Worm (Caenorhabditis elegans) whole organism, early embryonic: ENCODE results near the gene srg-33.

Source experiments
- B0310.2 ChIP-seq: sonication (generic microtip); optimal IDR thresholded peaks from 2 replicates; lab custom pipeline; 2016; ENCODE audit warnings: mild to moderate bottlenecking, missing genetic modification characterization, missing compliant biosample characterization
- F13C5.2 ChIP-seq: sonication (generic microtip); optimal IDR thresholded peaks from 2 replicates; lab custom pipeline; 2017; ENCODE audit warnings: mild to moderate bottlenecking, missing genetic modification characterization, inconsistent platforms, missing compliant biosample characterization
- aly-1 ChIP-seq: sonication (generic microtip); optimal IDR thresholded peaks from 2 replicates; lab custom pipeline; 2016; ENCODE audit warnings: missing genetic modification characterization, missing compliant biosample characterization
- ama-1 ChIP-seq: fragments of 150-350 bp; optimal IDR thresholded peaks from 2 replicates; lab custom pipeline; 2014
- ceh-13 ChIP-seq: fragments of 200-800 bp; sonication (Bioruptor generic); optimal IDR thresholded peaks from 2 replicates; lab custom pipeline; 2018; ENCODE audit warnings: mild to moderate bottlenecking, missing genetic modification characterization, missing compliant biosample characterization
- ceh-36 ChIP-seq: sonication (generic microtip); optimal IDR thresholded peaks from 2 replicates; lab custom pipeline; 2016; ENCODE audit warnings: missing genetic modification characterization, inconsistent platforms, missing compliant biosample characterization
- ets-7 ChIP-seq: sonication (generic microtip); optimal IDR thresholded peaks from 2 replicates; lab custom pipeline; 2016; ENCODE audit warnings: missing genotype, missing genetic modification characterization, missing compliant biosample characterization
- flt-1 ChIP-seq: fragments of 200-800 bp; sonication (Bioruptor generic); IDR thresholded peaks from 2 replicates; pipeline ENCODE4 v1.3.6; 2022; ENCODE audit warnings: missing genetic modification characterization, missing compliant biosample characterization
- hmbx-1 ChIP-seq: sonication (generic microtip); optimal IDR thresholded peaks from 2 replicates; lab custom pipeline; 2016; ENCODE audit warnings: mild to moderate bottlenecking, missing genetic modification characterization, missing compliant biosample characterization
- hmg-4 ChIP-seq: fragments of 200-800 bp; sonication (Bioruptor generic); optimal IDR thresholded peaks from 2 replicates; lab custom pipeline; 2018; ENCODE audit warnings: mild to moderate bottlenecking, missing genetic modification characterization, missing compliant biosample characterization
- hnd-1 ChIP-seq: sonication (generic microtip); optimal IDR thresholded peaks from 2 replicates; lab custom pipeline; 2016; ENCODE audit warnings: missing genetic modification characterization, missing compliant biosample characterization
- pes-1 ChIP-seq: fragments of 200-800 bp; sonication (Bioruptor generic); IDR thresholded peaks from 2 replicates; pipeline ENCODE4 v1.3.6; 2022; ENCODE audit warnings: missing genetic modification reagents, missing genetic modification characterization, missing compliant biosample characterization
- scrt-1 ChIP-seq: fragments of 200-800 bp; sonication (Bioruptor generic); IDR thresholded peaks from 2 replicates; pipeline ENCODE4 v1.3.6; 2022; ENCODE audit warnings: missing genetic modification characterization, missing compliant biosample characterization
- sea-1 ChIP-seq: fragments of 200-800 bp; sonication (Bioruptor generic); conservative IDR thresholded peaks from 2 replicates; pipeline ENCODE4 v1.3.6; 2022; ENCODE audit warnings: missing genetic modification characterization, missing compliant biosample characterization
- tbx-11 ChIP-seq: fragments of 200-800 bp; sonication (Bioruptor generic); IDR thresholded peaks from 2 replicates; pipeline ENCODE4 v1.3.6; 2022; ENCODE audit warnings: missing genetic modification characterization, missing compliant biosample characterization
- tbx-37 ChIP-seq: fragments of 200-800 bp; sonication (Bioruptor generic); conservative IDR thresholded peaks from 2 replicates; pipeline ENCODE4 v1.3.6; 2022; ENCODE audit warnings: missing genetic modification reagents, missing genetic modification characterization, missing compliant biosample characterization
- tra-4 ChIP-seq: sonication (generic microtip); optimal IDR thresholded peaks from 2 replicates; lab custom pipeline; 2017; ENCODE audit warnings: missing genetic modification characterization, missing compliant biosample characterization

Gene srg-33

ce11 chrV:8266232-8266631 lies 25.6 kb upstream of the srg-33 start, which contains the start of gene F21F8.5:
F21F8.5 (minus strand) TSS chrV:8266332.
- TF ChIP-seq tbx-11 (GFP tag; lab: Robert Waterston, UW) (no peak), aly-1 (tag; lab: Kevin White, UChicago) (no peak), scrt-1 (GFP tag; lab: Robert Waterston, UW) (no peak), ets-7 (no peak), hmg-4 (GFP tag; lab: Kevin White, UChicago) (no peak), pes-1 (GFP tag; lab: Robert Waterston, UW) (no peak), tra-4 (no peak), ama-1 (lab: Kevin White, UChicago) (no peak), F13C5.2 (tag; lab: Kevin White, UChicago) (no peak), sea-1 (GFP tag; lab: Robert Waterston, UW) (no peak)

- TF ChIP-seq sea-1 (GFP tag; lab: Robert Waterston, UW) (no peak), tbx-37 (GFP tag; lab: Robert Waterston, UW) (no peak), B0310.2 (tag; lab: Kevin White, UChicago) (no peak), hnd-1 (tag; lab: Kevin White, UChicago) (no peak), F13C5.2 (tag; lab: Kevin White, UChicago) (no peak), ceh-36 (tag; lab: Kevin White, UChicago) (no peak), hmbx-1 (tag; lab: Kevin White, UChicago) (no peak), tbx-11 (GFP tag; lab: Robert Waterston, UW) (no peak), ama-1 (lab: Kevin White, UChicago) (no peak), aly-1 (tag; lab: Kevin White, UChicago) (no peak), ceh-13 (no peak), pes-1 (GFP tag; lab: Robert Waterston, UW) (no peak), scrt-1 (GFP tag; lab: Robert Waterston, UW) (no peak)
Observed at ce11 chrV:8267275-8267674, 24.6 kb upstream of the srg-33 start.

ce11 chrV:8268902-8269301 lies 23.0 kb upstream of the srg-33 start, which contains the start of the genes asp-6 and asp-12:
asp-6 (minus strand) TSS chrV:8268937.
asp-12 (plus strand) TSS chrV:8269210.
- no peak for TF ChIP-seq flt-1 (GFP tag; lab: Robert Waterston, UW)
- TF ChIP-seq B0310.2 (tag; lab: Kevin White, UChicago): no peak
- TF ChIP-seq sea-1 (GFP tag; lab: Robert Waterston, UW): no peak
- TF ChIP-seq ama-1 (lab: Kevin White, UChicago): no peak
- no peak for TF ChIP-seq aly-1 (tag; lab: Kevin White, UChicago)
- TF ChIP-seq hnd-1 (tag; lab: Kevin White, UChicago): no peak

- no peak for TF ChIP-seq hnd-1 (tag; lab: Kevin White, UChicago)
- TF ChIP-seq tbx-37 (GFP tag; lab: Robert Waterston, UW): no peak
Observed at ce11 chrV:8269878-8270277, 22.0 kb upstream of the srg-33 start.

- no peak for TF ChIP-seq scrt-1 (GFP tag; lab: Robert Waterston, UW)
- no peak for TF ChIP-seq B0310.2 (tag; lab: Kevin White, UChicago)
- no peak for TF ChIP-seq ama-1 (lab: Kevin White, UChicago)
- no peak for TF ChIP-seq F13C5.2 (tag; lab: Kevin White, UChicago)
- no peak for TF ChIP-seq hmbx-1 (tag; lab: Kevin White, UChicago)
- TF ChIP-seq tbx-37 (GFP tag; lab: Robert Waterston, UW): no peak
- TF ChIP-seq aly-1 (tag; lab: Kevin White, UChicago): no peak
- no peak for TF ChIP-seq hmg-4 (GFP tag; lab: Kevin White, UChicago)
- TF ChIP-seq flt-1 (GFP tag; lab: Robert Waterston, UW): no peak
- TF ChIP-seq hnd-1 (tag; lab: Kevin White, UChicago): no peak
- TF ChIP-seq ceh-13: no peak
- TF ChIP-seq pes-1 (GFP tag; lab: Robert Waterston, UW): no peak
- TF ChIP-seq tbx-11 (GFP tag; lab: Robert Waterston, UW): no peak
- no peak for TF ChIP-seq sea-1 (GFP tag; lab: Robert Waterston, UW)
- no peak for TF ChIP-seq tra-4
- no peak for TF ChIP-seq ceh-36 (tag; lab: Kevin White, UChicago)
- no peak for TF ChIP-seq ets-7
Observed at ce11 chrV:8271395-8271794, 20.5 kb upstream of the srg-33 start.

ce11 chrV:8271995-8272394 lies 19.9 kb upstream of the srg-33 start, which contains the start of gene asp-5:
asp-5 (plus strand) TSS chrV:8272385.
- no peak for TF ChIP-seq flt-1 (GFP tag; lab: Robert Waterston, UW)
- TF ChIP-seq F13C5.2 (tag; lab: Kevin White, UChicago): no peak
- TF ChIP-seq tbx-11 (GFP tag; lab: Robert Waterston, UW): no peak
- TF ChIP-seq tbx-37 (GFP tag; lab: Robert Waterston, UW): no peak

ce11 chrV:8278830-8279229 lies 13.0 kb upstream of the srg-33 start, which contains the start of gene str-136:
str-136 (minus strand) TSS chrV:8278930.
- no peak for TF ChIP-seq F13C5.2 (tag; lab: Kevin White, UChicago)
- TF ChIP-seq tbx-11 (GFP tag; lab: Robert Waterston, UW): no peak
- TF ChIP-seq flt-1 (GFP tag; lab: Robert Waterston, UW): no peak
- no peak for TF ChIP-seq ets-7
- no peak for TF ChIP-seq pes-1 (GFP tag; lab: Robert Waterston, UW)
- no peak for TF ChIP-seq hnd-1 (tag; lab: Kevin White, UChicago)
- TF ChIP-seq ceh-36 (tag; lab: Kevin White, UChicago): no peak
- no peak for TF ChIP-seq aly-1 (tag; lab: Kevin White, UChicago)
- no peak for TF ChIP-seq B0310.2 (tag; lab: Kevin White, UChicago)
- TF ChIP-seq ceh-13: no peak
- no peak for TF ChIP-seq scrt-1 (GFP tag; lab: Robert Waterston, UW)

ce11 chrV:8280770-8281169 lies 11.1 kb upstream of the srg-33 start, which contains the start of gene str-135:
str-135 (minus strand) TSS chrV:8280870.
- TF ChIP-seq ets-7 (no peak), tra-4 (no peak), ama-1 (lab: Kevin White, UChicago) (no peak), scrt-1 (GFP tag; lab: Robert Waterston, UW) (no peak), B0310.2 (tag; lab: Kevin White, UChicago) (no peak), aly-1 (tag; lab: Kevin White, UChicago) (no peak), tbx-11 (GFP tag; lab: Robert Waterston, UW) (no peak)
